Fruit fly (Drosophila melanogaster): ENCODE measurements around the gene Mgat4a.

The Mgat4a gene

DNA sequence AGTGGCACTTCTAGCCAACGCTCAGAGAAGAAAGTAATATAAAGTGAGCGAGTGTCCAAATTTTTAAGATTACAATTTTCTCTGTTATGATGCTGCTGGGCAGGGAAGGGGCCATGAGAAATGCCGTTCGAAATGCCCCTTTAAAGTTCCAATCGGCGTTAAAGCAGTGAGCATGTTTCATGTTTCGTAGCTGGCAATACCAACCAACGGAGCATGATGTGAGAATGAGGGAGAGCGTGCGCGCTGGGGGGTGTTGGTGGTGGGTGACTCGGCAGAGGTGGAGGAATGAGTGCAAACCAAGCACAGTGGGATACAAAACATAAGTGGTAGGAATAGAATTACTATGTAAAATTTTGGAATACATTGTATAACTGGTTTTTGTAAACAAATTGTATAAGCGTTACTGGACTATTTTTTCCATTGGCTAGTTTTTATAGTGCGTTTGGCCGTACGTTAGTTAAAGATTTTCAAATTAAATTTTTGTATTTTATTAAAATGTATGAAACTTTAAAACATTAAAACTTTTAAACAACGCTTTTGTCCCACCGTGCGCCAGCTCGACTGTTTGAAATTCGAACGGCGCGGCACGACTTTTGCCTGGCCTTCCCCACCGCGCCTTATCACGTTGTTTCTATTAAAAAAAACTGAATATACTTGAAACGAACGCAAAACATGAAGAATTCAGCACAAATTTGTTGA lies 2.6 kb upstream of the Mgat4a start (continued):
- peak; percentile 99 for TF ChIP-seq dmrt93B (GFP tag; optimal IDR thresholded peaks at IDR 0.05)
- TF ChIP-seq OdsH (GFP tag; optimal IDR thresholded peaks at IDR 0.05), result peak; percentile 99
- TF ChIP-seq Jra (GFP tag; optimal IDR thresholded peaks at IDR 0.05), result peak; percentile 97
- TF ChIP-seq jim (GFP tag; optimal IDR thresholded peaks at IDR 0.05), result peak; percentile 73
- TF ChIP-seq Myc (optimal IDR thresholded peaks at IDR 0.05), result no peak
- TF ChIP-seq woc (GFP tag; optimal IDR thresholded peaks at IDR 0.05), result peak; percentile 99
- peak; percentile 93 for TF ChIP-seq dsf (GFP tag; optimal IDR thresholded peaks at IDR 0.05; ENCODE audit: borderline replicate concordance)
- TF ChIP-seq Hr78 (GFP tag; optimal IDR thresholded peaks at IDR 0.05), result no peak

DNA sequence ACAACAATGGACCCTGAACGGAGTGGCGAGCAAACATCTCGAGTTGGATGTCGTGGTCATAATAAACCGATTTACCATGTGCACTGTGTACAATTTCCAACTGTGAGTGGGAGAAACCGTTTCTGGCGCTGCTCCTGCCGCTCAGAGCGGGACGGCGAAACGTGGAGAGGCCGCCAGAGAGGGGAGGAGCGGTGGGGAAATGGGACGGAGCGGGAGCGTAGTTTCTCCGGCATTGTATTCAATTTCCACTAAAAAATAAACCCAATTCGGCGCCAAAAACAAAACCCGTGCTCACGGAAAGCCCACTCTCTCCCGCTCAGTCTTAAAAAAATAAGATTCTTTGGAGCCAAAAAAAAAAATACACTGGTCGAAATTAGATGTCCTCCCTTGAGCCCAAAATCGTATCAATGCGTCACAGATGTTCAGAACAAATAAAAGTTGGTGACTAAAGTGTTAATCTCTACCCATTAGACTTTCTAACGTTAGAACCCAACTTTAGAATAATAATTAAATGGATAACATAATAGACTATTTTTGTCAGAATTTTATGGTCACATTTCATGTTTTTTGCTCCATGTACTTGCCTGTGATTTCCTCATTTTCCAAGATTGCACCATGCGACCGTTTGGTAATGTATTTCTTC lies 1.7 kb upstream of the Mgat4a start:
- peak; percentile 35 for TF ChIP-seq Hr83 (GFP tag; optimal IDR thresholded peaks at IDR 0.05; ENCODE audit: poor library complexity, severe bottlenecking)
- TF ChIP-seq fru (GFP tag; optimal IDR thresholded peaks at IDR 0.05), result peak; percentile 57
- TF ChIP-seq rgr (GFP tag; optimal IDR thresholded peaks at IDR 0.05), result peak; percentile 37
- no peak for TF ChIP-seq Rel (GFP tag; optimal IDR thresholded peaks at IDR 0.05)
- no peak for TF ChIP-seq Rel (tag; optimal IDR thresholded peaks at IDR 0.05)
- TF ChIP-seq Dfd (GFP tag; optimal IDR thresholded peaks at IDR 0.05), result no peak
- peak; percentile 47 for TF ChIP-seq br (GFP tag; optimal IDR thresholded peaks at IDR 0.05)
- TF ChIP-seq foxo (GFP tag; optimal IDR thresholded peaks at IDR 0.05), result peak in 1 of 2 experiments; percentile 54
- TF ChIP-seq sage (GFP tag; optimal IDR thresholded peaks at IDR 0.05), result peak; percentile 13
- TF ChIP-seq Abd-B (GFP tag; optimal IDR thresholded peaks at IDR 0.05), result no peak
- no peak for TF ChIP-seq CrebA (GFP tag; optimal IDR thresholded peaks at IDR 0.05; ENCODE audit: borderline replicate concordance)
- peak; percentile 49 for TF ChIP-seq ey (GFP tag; optimal IDR thresholded peaks at IDR 0.05)
- TF ChIP-seq sv (GFP tag; optimal IDR thresholded peaks at IDR 0.05), result peak; percentile 68
- no peak for TF ChIP-seq Myc (optimal IDR thresholded peaks at IDR 0.05)
- TF ChIP-seq N (GFP tag; optimal IDR thresholded peaks at IDR 0.05), result no peak
- no peak for TF ChIP-seq dmrt93B (GFP tag; optimal IDR thresholded peaks at IDR 0.05)
- peak; percentile 22 for TF ChIP-seq Sp1 (GFP tag; optimal IDR thresholded peaks at IDR 0.05)
- TF ChIP-seq usp (GFP tag; optimal IDR thresholded peaks at IDR 0.05), result no peak
- TF ChIP-seq h (GFP tag; optimal IDR thresholded peaks at IDR 0.05), result peak; percentile 34
- TF ChIP-seq OdsH (GFP tag; optimal IDR thresholded peaks at IDR 0.05), result no peak
- TF ChIP-seq brk (GFP tag; optimal IDR thresholded peaks at IDR 0.05), result no peak
- no peak for TF ChIP-seq Mio (GFP tag; optimal IDR thresholded peaks at IDR 0.05)
- TF ChIP-seq Dif (GFP tag; optimal IDR thresholded peaks at IDR 0.05; ENCODE audit: partially characterized antibody), result peak; percentile 91
- TF ChIP-seq dsf (GFP tag; optimal IDR thresholded peaks at IDR 0.05; ENCODE audit: borderline replicate concordance), result no peak
- peak; percentile 76 to 85 for TF ChIP-seq dl (GFP tag; optimal IDR thresholded peaks at IDR 0.05; ENCODE audit: insufficient read depth in 1 of 2, partially characterized antibody in 2 of 2)
- no peak for TF ChIP-seq pan (optimal IDR thresholded peaks at IDR 0.05)
- no peak for TF ChIP-seq lola (GFP tag; optimal IDR thresholded peaks at IDR 0.05)
- TF ChIP-seq Hnf4 (GFP tag; optimal IDR thresholded peaks at IDR 0.05), result peak; percentile 27
- peak; percentile 52 for TF ChIP-seq tai (GFP tag; optimal IDR thresholded peaks at IDR 0.05)
- TF ChIP-seq Jra (GFP tag; optimal IDR thresholded peaks at IDR 0.05), result peak; percentile 49
- no peak for TF ChIP-seq jim (GFP tag; optimal IDR thresholded peaks at IDR 0.05)
- no peak for TF ChIP-seq woc (GFP tag; optimal IDR thresholded peaks at IDR 0.05)
- no peak for TF ChIP-seq Hr78 (GFP tag; optimal IDR thresholded peaks at IDR 0.05)
- TF ChIP-seq CG32264 (GFP tag; optimal IDR thresholded peaks at IDR 0.05), result no peak

DNA sequence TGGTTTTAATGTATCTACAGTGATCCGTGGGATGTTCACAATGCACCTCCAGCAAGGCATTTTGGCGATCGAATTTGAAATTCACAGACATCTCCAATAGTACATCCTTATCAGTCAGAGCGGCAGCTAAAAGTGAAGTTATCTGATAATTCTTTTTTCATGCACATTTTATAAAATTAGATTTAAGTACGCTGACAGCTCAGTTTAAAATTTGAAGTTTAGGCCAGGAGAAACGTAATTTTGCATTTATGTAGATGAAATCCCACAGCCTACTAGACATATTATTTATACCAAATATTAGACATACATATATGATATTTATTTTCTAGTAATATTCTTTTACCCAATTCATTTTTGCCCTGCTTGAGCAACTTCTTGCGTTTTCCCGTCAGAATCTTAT lies 879 bp upstream of the Mgat4a start, which contains the start of gene Trl:
Gene Trl (minus strand): TSS at position 101 of the 400 bp plus-strand sequence.
- no peak for TF ChIP-seq dsf (GFP tag; optimal IDR thresholded peaks at IDR 0.05; ENCODE audit: borderline replicate concordance)
- no peak for TF ChIP-seq GATAd (GFP tag; optimal IDR thresholded peaks at IDR 0.05)
- TF ChIP-seq Dfd (GFP tag; optimal IDR thresholded peaks at IDR 0.05), result no peak
